Fruit fly (Drosophila melanogaster): ENCODE data around the gene fbp.

The fbp gene

DNA sequence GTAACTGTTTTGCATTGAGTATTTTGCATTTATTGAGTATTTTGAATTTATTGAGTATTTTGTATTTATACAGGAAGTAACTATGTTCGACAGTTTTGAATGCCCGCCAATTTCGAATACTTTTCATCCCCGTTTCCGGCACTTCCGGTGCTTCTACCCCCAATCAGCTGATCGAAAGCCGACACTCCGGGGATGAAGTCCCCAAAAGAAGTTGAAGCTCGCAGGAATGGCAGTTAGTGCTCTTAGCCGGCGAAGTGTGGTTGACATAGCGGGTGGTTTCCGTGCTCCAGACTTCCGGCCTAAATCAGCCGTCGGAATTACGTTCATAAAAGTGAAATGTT is 32.1 kb upstream of the fbp start, which contains the start of gene sick (continued):
- TF ChIP-seq CG15011 (GFP tag; optimal IDR thresholded peaks at IDR 0.05) (peak; percentile 37), CG15479 (GFP tag; optimal IDR thresholded peaks at IDR 0.05) (no peak), CG1233 (GFP tag; optimal IDR thresholded peaks at IDR 0.05) (peak; percentile 4), sna (GFP tag; IDR thresholded peaks at IDR 0.05; ENCODE audit: partially characterized antibody) (no peak), sisA (GFP tag; IDR thresholded peaks at IDR 0.05) (no peak), CG10462 (GFP tag; optimal IDR thresholded peaks at IDR 0.05) (peak; percentile 7), ATbp (GFP tag; optimal IDR thresholded peaks at IDR 0.05) (peak; percentile 36), CG13424 (tag; optimal IDR thresholded peaks at IDR 0.05) (no peak), HLHmδ (GFP tag; optimal IDR thresholded peaks at IDR 0.05) (peak; percentile 65), CG4854 (GFP tag; optimal IDR thresholded peaks at IDR 0.05) (no peak), CG10267 (tag; optimal IDR thresholded peaks at IDR 0.05) (peak; percentile 27), CG11723 (GFP tag; optimal IDR thresholded peaks at IDR 0.05) (peak; percentile 7), CG7357 (GFP tag; IDR thresholded peaks at IDR 0.05) (0 out of 3 replicates have a peak, but pooled peaks have one; percentile 1), toy (GFP tag; IDR thresholded peaks at IDR 0.05) (no peak), ttk (GFP tag; IDR thresholded peaks at IDR 0.05) (no peak), odd (GFP tag; optimal IDR thresholded peaks at IDR 0.05) (peak; percentile 62), CG13775 (GFP tag; optimal IDR thresholded peaks at IDR 0.05) (peak; percentile 40), CG2875 (GFP tag; optimal IDR thresholded peaks at IDR 0.05) (peak; percentile 52), CG6683 (GFP tag; optimal IDR thresholded peaks at IDR 0.05) (peak; percentile 7), gt (GFP tag; IDR thresholded peaks at IDR 0.05) (no peak), Fer1 (GFP tag; optimal IDR thresholded peaks at IDR 0.05) (peak; percentile 71), tll (GFP tag; optimal IDR thresholded peaks at IDR 0.05) (no peak), CG11456 (GFP tag; IDR thresholded peaks at IDR 0.05) (no peak), Nf-YA (GFP tag; IDR thresholded peaks at IDR 0.05) (no peak), lilli (GFP tag; optimal IDR thresholded peaks at IDR 0.05) (no peak), HLH54F (GFP tag; optimal IDR thresholded peaks at IDR 0.05) (no peak), z (GFP tag; IDR thresholded peaks at IDR 0.05) (0 out of 3 replicates have a peak, but pooled peaks have one; percentile 15), Sox102F (GFP tag; optimal IDR thresholded peaks at IDR 0.05) (no peak), Jarid2 (GFP tag; optimal IDR thresholded peaks at IDR 0.05) (peak; percentile 46), CG12104 (GFP tag; optimal IDR thresholded peaks at IDR 0.05) (peak; percentile 35), CG8359 (GFP tag; optimal IDR thresholded peaks at IDR 0.05; ENCODE audit: borderline replicate concordance) (peak; percentile 28), kay (GFP tag; optimal IDR thresholded peaks at IDR 0.05) (no peak), otp (GFP tag; IDR thresholded peaks at IDR 0.05) (0 out of 3 replicates have a peak, but pooled peaks have one; percentile 12), CG10209 (GFP tag; optimal IDR thresholded peaks at IDR 0.05) (no peak), chm (GFP tag; IDR thresholded peaks at IDR 0.05) (no peak), CG7839 (tag; optimal IDR thresholded peaks at IDR 0.05) (peak; percentile 35), Dp (GFP tag; optimal IDR thresholded peaks at IDR 0.05) (peak; percentile 43), CG7928 (GFP tag; optimal IDR thresholded peaks at IDR 0.05) (no peak), Hand (GFP tag; optimal IDR thresholded peaks at IDR 0.05) (peak; percentile 16), CG4282 (GFP tag; optimal IDR thresholded peaks at IDR 0.05) (no peak), her (GFP tag; optimal IDR thresholded peaks at IDR 0.05) (no peak), insv (GFP tag; optimal IDR thresholded peaks at IDR 0.05) (peak in 1 of 2 experiments; percentile 11), Stat92E (GFP tag; optimal IDR thresholded peaks at IDR 0.05) (no peak), CG10565 (GFP tag; optimal IDR thresholded peaks at IDR 0.05) (no peak), CG30020 (tag; optimal IDR thresholded peaks at IDR 0.05) (peak; percentile 28), CG14710 (tag; optimal IDR thresholded peaks at IDR 0.05) (peak; percentile 48), Atf-2 (GFP tag; optimal IDR thresholded peaks at IDR 0.05) (no peak), CG15269 (tag; optimal IDR thresholded peaks at IDR 0.05) (no peak), HHEX (GFP tag; optimal IDR thresholded peaks at IDR 0.05) (peak; percentile 47), ci (GFP tag; IDR thresholded peaks at IDR 0.05) (peak; percentile 48; the same call in 2 of the 3 replicates)
